Fruit fly (Drosophila melanogaster): ENCODE measurements around the gene tacc.

Gene tacc

dm6 chr3R:4731828-4732657, 16.8 kb downstream of the tacc start, which contains the start of gene Nep2 (continued):
- TF ChIP-seq CG10209 (GFP tag; optimal IDR thresholded peaks at IDR 0.05) = peak; percentile 33
- peak; percentile 34 for TF ChIP-seq phol (tag; optimal IDR thresholded peaks at IDR 0.05)
- TF ChIP-seq CG12769 (tag; optimal IDR thresholded peaks at IDR 0.05) = no peak
- TF ChIP-seq CG16863 (GFP tag; optimal IDR thresholded peaks at IDR 0.05) = peak; percentile 15
- peak; percentile 41 for TF ChIP-seq CG2120 (GFP tag; optimal IDR thresholded peaks at IDR 0.05)
- peak; percentile 77 for TF ChIP-seq CG17361 (GFP tag; IDR thresholded peaks at IDR 0.05)
- peak; percentile 0 for TF ChIP-seq Lhr (GFP tag; optimal IDR thresholded peaks at IDR 0.05)
- peak; percentile 41; the same call in 1 of the 3 replicates for TF ChIP-seq knrl (GFP tag; IDR thresholded peaks at IDR 0.05; ENCODE audit: partially characterized antibody)
- peak; percentile 37 for TF ChIP-seq CG4424 (GFP tag; optimal IDR thresholded peaks at IDR 0.05)
- TF ChIP-seq CrebB (tag; optimal IDR thresholded peaks at IDR 0.05) = no peak
- TF ChIP-seq stwl (tag; optimal IDR thresholded peaks at IDR 0.05) = peak; percentile 70
- no peak for TF ChIP-seq CG7271 (tag; optimal IDR thresholded peaks at IDR 0.05)
- peak; percentile 31 for TF ChIP-seq Asciz (GFP tag; optimal IDR thresholded peaks at IDR 0.05)
- peak; percentile 83 for TF ChIP-seq tna (GFP tag; IDR thresholded peaks at IDR 0.05; ENCODE audit: partially characterized antibody)
- TF ChIP-seq gfzf (GFP tag; optimal IDR thresholded peaks at IDR 0.05) = peak; percentile 63
- TF ChIP-seq Hey (tag; optimal IDR thresholded peaks at IDR 0.05) = no peak
- TF ChIP-seq CG1603 (tag; optimal IDR thresholded peaks at IDR 0.05) = peak; percentile 21
- TF ChIP-seq Atf-2 (GFP tag; optimal IDR thresholded peaks at IDR 0.05) = no peak
- TF ChIP-seq hb (GFP tag; IDR thresholded peaks at IDR 0.05; ENCODE audit: partially characterized antibody) = peak; percentile 63; the same call in 1 of the 3 replicates
- TF ChIP-seq Oli (tag; optimal IDR thresholded peaks at IDR 0.05) = peak; percentile 36
- TF ChIP-seq D (optimal IDR thresholded peaks at IDR 0.05) = no peak
- TF ChIP-seq D (GFP tag; optimal IDR thresholded peaks at IDR 0.05) = peak; percentile 29
- peak; percentile 63 for TF ChIP-seq tio (GFP tag; optimal IDR thresholded peaks at IDR 0.05)
- TF ChIP-seq CG4404 (GFP tag; IDR thresholded peaks at IDR 0.05) = no peak
- peak in 1 of 3 experiments; percentile 45 for TF ChIP-seq lola (GFP tag; optimal IDR thresholded peaks at IDR 0.05)
- TF ChIP-seq CG2199 (GFP tag; IDR thresholded peaks at IDR 0.05) = no peak
- peak; percentile 2 for TF ChIP-seq ewg (GFP tag; optimal IDR thresholded peaks at IDR 0.05)
- TF ChIP-seq sqz (GFP tag; optimal IDR thresholded peaks at IDR 0.05) = no peak
- TF ChIP-seq grau (tag; optimal IDR thresholded peaks at IDR 0.05) = peak; percentile 16
- no peak for TF ChIP-seq pan (optimal IDR thresholded peaks at IDR 0.05)
- TF ChIP-seq pan (GFP tag; optimal IDR thresholded peaks at IDR 0.05 in 1 of 2, IDR thresholded peaks at IDR 0.05 in 1 of 2) = no peak
- peak; percentile 70; the same call in 1 of the 2 replicates for TF ChIP-seq ato (GFP tag; IDR thresholded peaks at IDR 0.05; ENCODE audit: partially characterized antibody)
- peak; percentile 18 for TF ChIP-seq lab (GFP tag; optimal IDR thresholded peaks at IDR 0.05)
- TF ChIP-seq pho (GFP tag; optimal IDR thresholded peaks at IDR 0.05) = no peak
- peak; percentile 47 for TF ChIP-seq Med (GFP tag)
- no peak for TF ChIP-seq chif (GFP tag; optimal IDR thresholded peaks at IDR 0.05)
- peak; percentile 12; the same call in 1 of the 2 replicates for TF ChIP-seq Ada2b (GFP tag; IDR thresholded peaks at IDR 0.05)
- TF ChIP-seq tin (GFP tag; optimal IDR thresholded peaks at IDR 0.05) = peak; percentile 1
- TF ChIP-seq BtbVII (GFP tag; optimal IDR thresholded peaks at IDR 0.05) = peak; percentile 20
- TF ChIP-seq CG30403 (GFP tag; optimal IDR thresholded peaks at IDR 0.05) = peak; percentile 53
- 0 out of 2 replicates have a peak, but pooled peaks have one; percentile 8 for TF ChIP-seq CG14014 (GFP tag; IDR thresholded peaks at IDR 0.05)
- TF ChIP-seq CG13775 (GFP tag; optimal IDR thresholded peaks at IDR 0.05) = peak; percentile 37
- TF ChIP-seq CG8924 (tag; optimal IDR thresholded peaks at IDR 0.05) = peak; percentile 44
- peak; percentile 7 for TF ChIP-seq Camta (GFP tag; optimal IDR thresholded peaks at IDR 0.05)
- no peak for TF ChIP-seq CG15514 (GFP tag; optimal IDR thresholded peaks at IDR 0.05)
- TF ChIP-seq z (GFP tag; IDR thresholded peaks at IDR 0.05) = no peak
- peak; percentile 49 for TF ChIP-seq Meics (GFP tag; optimal IDR thresholded peaks at IDR 0.05)

All from whole organism, embryonic.